Worm (Caenorhabditis elegans) whole organism, L3 larva: ENCODE data around the gene srw-55.

Experiments used
- R02D3.7 ChIP-seq: fragments of 150-350 bp; optimal IDR thresholded peaks from 2 replicates; lab custom pipeline; 2014; ENCODE audit warnings: missing biosample characterization, missing genetic modification characterization
- aly-2 ChIP-seq: fragments of 150-350 bp; optimal IDR thresholded peaks from 2 replicates; lab custom pipeline; 2014; ENCODE audit warnings: missing biosample characterization, missing genetic modification characterization
- ama-1 ChIP-seq: fragments of 150-350 bp; optimal IDR thresholded peaks from 2 replicates; lab custom pipeline; 2018
- ceh-16 ChIP-seq: sonication (generic microtip); optimal IDR thresholded peaks from 2 replicates; lab custom pipeline; 2017; ENCODE audit warnings: missing biosample characterization, missing genetic modification characterization
- ceh-28 ChIP-seq: fragments of 150-350 bp; optimal IDR thresholded peaks from 2 replicates; lab custom pipeline; 2014; ENCODE audit warnings: missing biosample characterization, missing genetic modification reagents, missing genetic modification characterization
- ceh-82 ChIP-seq: fragments of 150-350 bp; optimal IDR thresholded peaks from 2 replicates; lab custom pipeline; 2014; ENCODE audit warnings: missing biosample characterization, missing genetic modification characterization
- ceh-9 ChIP-seq: sonication (generic microtip); optimal IDR thresholded peaks from 2 replicates; lab custom pipeline; 2018; ENCODE audit warnings: missing biosample characterization, missing genetic modification characterization
- daf-12 ChIP-seq: fragments of 150-350 bp; optimal IDR thresholded peaks from 2 replicates; lab custom pipeline; 2014; ENCODE audit warnings: missing biosample characterization, missing genetic modification reagents, missing genetic modification characterization
- egl-27 ChIP-seq: sonication (generic microtip); optimal IDR thresholded peaks from 4 replicates; lab custom pipeline; 2017; ENCODE audit warnings: missing biosample characterization, missing genetic modification reagents, missing genetic modification characterization
- egl-5 ChIP-seq: fragments of 150-350 bp; optimal IDR thresholded peaks from 2 replicates; lab custom pipeline; 2017; ENCODE audit warnings: missing biosample characterization, missing genetic modification reagents, missing genetic modification characterization, inconsistent platforms
- elt-3 ChIP-seq, 3 experiments: fragments of 150-350 bp in 1 of 3; sonication (generic microtip) in 2 of 3; optimal IDR thresholded peaks; 2 replicates in 2 of 3; 4 replicates in 1 of 3; lab custom pipeline; 2014 to 2017; ENCODE audit warnings: missing biosample characterization in 3 of 3, missing genetic modification characterization in 3 of 3
- eor-1 ChIP-seq, 2 experiments: fragments of 150-350 bp; optimal IDR thresholded peaks; 2 replicates each; lab custom pipeline; 2014 to 2018; ENCODE audit warnings: missing biosample characterization in 2 of 2, missing genetic modification characterization in 2 of 2
- fkh-10 ChIP-seq: sonication (generic microtip); optimal IDR thresholded peaks from 2 replicates; lab custom pipeline; 2017; ENCODE audit warnings: missing biosample characterization, missing genetic modification reagents, missing genetic modification characterization
- hmg-11 ChIP-seq: sonication (generic microtip); optimal IDR thresholded peaks from 2 replicates; lab custom pipeline; 2016; ENCODE audit warnings: missing genetic modification characterization, missing compliant biosample characterization
- jun-1 ChIP-seq: fragments of 150-350 bp; optimal IDR thresholded peaks from 2 replicates; lab custom pipeline; 2014; ENCODE audit warnings: missing biosample characterization, missing genetic modification reagents, missing genetic modification characterization
- lin-15B ChIP-seq: fragments of 150-350 bp; optimal IDR thresholded peaks from 2 replicates; lab custom pipeline; 2014; ENCODE audit warnings: missing biosample characterization, missing genetic modification characterization
- lin-39 ChIP-seq: fragments of 150-350 bp; optimal IDR thresholded peaks from 2 replicates; lab custom pipeline; 2018; ENCODE audit warnings: missing biosample characterization, missing genetic modification reagents, missing genetic modification characterization
- lsy-12 ChIP-seq: sonication (generic microtip); optimal IDR thresholded peaks from 2 replicates; lab custom pipeline; 2016; ENCODE audit warnings: mild to moderate bottlenecking, missing genetic modification characterization, missing compliant biosample characterization
- mdl-1 ChIP-seq: fragments of 150-350 bp; optimal IDR thresholded peaks from 2 replicates; lab custom pipeline; 2014; ENCODE audit warnings: missing biosample characterization, missing genetic modification characterization
- nfya-1 ChIP-seq: sonication (generic microtip); optimal IDR thresholded peaks from 2 replicates; lab custom pipeline; 2017; ENCODE audit warnings: missing genetic modification characterization, mild to moderate bottlenecking, missing compliant biosample characterization, antibody characterized with exemption, moderate library complexity; ENCODE audit not compliant: insufficient read depth
- nhr-11 ChIP-seq: fragments of 150-350 bp; optimal IDR thresholded peaks from 2 replicates; lab custom pipeline; 2014; ENCODE audit warnings: missing biosample characterization, missing genetic modification characterization
- nhr-12 ChIP-seq: fragments of 150-350 bp; optimal IDR thresholded peaks from 2 replicates; lab custom pipeline; 2014; ENCODE audit warnings: missing biosample characterization, missing genetic modification characterization
- nhr-23 ChIP-seq: fragments of 150-350 bp; optimal IDR thresholded peaks from 2 replicates; lab custom pipeline; 2014; ENCODE audit warnings: missing biosample characterization, missing genetic modification reagents, missing genetic modification characterization
- nhr-237 ChIP-seq: fragments of 150-350 bp; optimal IDR thresholded peaks from 2 replicates; lab custom pipeline; 2014; ENCODE audit warnings: missing biosample characterization, missing genetic modification characterization
- nhr-25 ChIP-seq: sonication (generic microtip); optimal IDR thresholded peaks from 2 replicates; lab custom pipeline; 2017; ENCODE audit warnings: missing biosample characterization, missing genetic modification characterization
- nhr-43 ChIP-seq: sonication (generic microtip); optimal IDR thresholded peaks from 2 replicates; lab custom pipeline; 2016; ENCODE audit warnings: mild to moderate bottlenecking, missing genetic modification characterization, missing compliant biosample characterization; ENCODE audit not compliant: poor library complexity, severe bottlenecking
- nhr-67 ChIP-seq: fragments of 150-350 bp; optimal IDR thresholded peaks from 2 replicates; lab custom pipeline; 2014; ENCODE audit warnings: missing biosample characterization, missing genetic modification characterization
- nhr-77 ChIP-seq: fragments of 150-350 bp; optimal IDR thresholded peaks from 2 replicates; lab custom pipeline; 2014; ENCODE audit warnings: missing biosample characterization, missing genetic modification characterization
- pha-4 ChIP-seq: fragments of 150-350 bp; optimal IDR thresholded peaks from 2 replicates; lab custom pipeline; 2014; ENCODE audit warnings: missing biosample characterization, missing genetic modification reagents, missing genetic modification characterization
- pqm-1 ChIP-seq: fragments of 150-350 bp; optimal IDR thresholded peaks from 2 replicates; lab custom pipeline; 2017; ENCODE audit warnings: missing biosample characterization, missing genetic modification characterization, inconsistent platforms
- sea-2 ChIP-seq: fragments of 150-350 bp; sonication (generic microtip); optimal IDR thresholded peaks from 4 replicates; lab custom pipeline; 2014; ENCODE audit warnings: missing biosample characterization, missing genetic modification reagents, missing genetic modification characterization
- skn-1 ChIP-seq: fragments of 150-350 bp; optimal IDR thresholded peaks from 2 replicates; lab custom pipeline; 2014; ENCODE audit warnings: missing biosample characterization, missing genetic modification characterization
- snpc-4 ChIP-seq: fragments of 150-350 bp; optimal IDR thresholded peaks from 2 replicates; lab custom pipeline; 2014; ENCODE audit warnings: missing biosample characterization, missing genetic modification characterization
- unc-39 ChIP-seq: sonication (generic microtip); optimal IDR thresholded peaks from 4 replicates; lab custom pipeline; 2017; ENCODE audit warnings: missing biosample characterization, missing genetic modification characterization
- unc-62 ChIP-seq: fragments of 150-350 bp; sonication (generic microtip); optimal IDR thresholded peaks from 4 replicates; lab custom pipeline; 2014; ENCODE audit warnings: missing biosample characterization, missing genetic modification reagents, missing genetic modification characterization
- zag-1 ChIP-seq: fragments of 150-350 bp; optimal IDR thresholded peaks from 2 replicates; lab custom pipeline; 2014; ENCODE audit warnings: missing biosample characterization, missing genetic modification characterization
- ztf-11 ChIP-seq: fragments of 150-350 bp; optimal IDR thresholded peaks from 2 replicates; lab custom pipeline; 2014; ENCODE audit warnings: missing biosample characterization, missing genetic modification characterization

Gene srw-55

ce11 chrV:15959456-15959855 is 19.3 kb upstream of the srw-55 start:
- TF ChIP-seq hmg-11 (tag; lab: Kevin White, UChicago) (no peak), pqm-1 (tag; lab: Kevin White, UChicago) (no peak), lin-15B (tag; lab: Kevin White, UChicago) (no peak)

ce11 chrV:15957098-15957497 is 16.9 kb upstream of the srw-55 start, which contains the start of gene F36G9.3:
F36G9.3 (plus strand) TSS chrV:15957398.
- no peak for TF ChIP-seq ama-1 (lab: Kevin White, UChicago)
- TF ChIP-seq nhr-12 (tag; lab: Kevin White, UChicago), result no peak
- no peak for TF ChIP-seq ztf-11 (tag; lab: Kevin White, UChicago)
- TF ChIP-seq nhr-25 (tag; lab: Kevin White, UChicago), result no peak
- no peak for TF ChIP-seq ceh-82 (tag; lab: Kevin White, UChicago)
- no peak for TF ChIP-seq lsy-12 (tag; lab: Kevin White, UChicago)
- TF ChIP-seq sea-2 (GFP tag; lab: Kevin White, UChicago), result no peak
- TF ChIP-seq skn-1 (tag; lab: Kevin White, UChicago), result no peak
- TF ChIP-seq R02D3.7 (tag; lab: Kevin White, UChicago), result no peak
- no peak for TF ChIP-seq zag-1 (tag; lab: Kevin White, UChicago)

- TF ChIP-seq ceh-82 (tag; lab: Kevin White, UChicago) (no peak), nhr-77 (tag; lab: Kevin White, UChicago) (no peak), nhr-11 (tag; lab: Kevin White, UChicago) (no peak), skn-1 (tag; lab: Kevin White, UChicago) (no peak), ceh-9 (tag; lab: Kevin White, UChicago) (no peak), lin-39 (tag; lab: Kevin White, UChicago) (no peak)
Measured at ce11 chrV:15955497-15955896, 15.3 kb upstream of the srw-55 start, which contains the start of gene srh-186. srh-186 (plus strand) TSS chrV:15955797.

ce11 chrV:15954932-15955331 is 14.8 kb upstream of the srw-55 start, which contains the start of gene srw-57:
srw-57 (minus strand) TSS chrV:15955032.
- TF ChIP-seq egl-5 (tag; lab: Kevin White, UChicago) (no peak), skn-1 (tag; lab: Kevin White, UChicago) (no peak), nhr-25 (tag; lab: Kevin White, UChicago) (no peak), nhr-23 (tag; lab: Kevin White, UChicago) (no peak), nhr-43 (no peak), eor-1 (tag; optimal IDR thresholded peaks at IDR 0.05; lab: Kevin White, UChicago) (no peak), ceh-9 (tag; lab: Kevin White, UChicago) (no peak), egl-27 (tag; lab: Kevin White, UChicago) (no peak), unc-39 (tag; lab: Kevin White, UChicago) (no peak), lsy-12 (tag; lab: Kevin White, UChicago) (no peak), jun-1 (no peak), nhr-12 (tag; lab: Kevin White, UChicago) (no peak), fkh-10 (GFP tag; lab: Kevin White, UChicago) (no peak)

ce11 chrV:15952762-15953161 is 12.6 kb upstream of the srw-55 start, which contains the start of gene srw-56:
srw-56 (minus strand) TSS chrV:15952862.
- TF ChIP-seq nhr-67 (tag; lab: Kevin White, UChicago) (no peak), nhr-25 (tag; lab: Kevin White, UChicago) (no peak), nhr-23 (tag; lab: Kevin White, UChicago) (no peak), nfya-1 (tag; lab: Kevin White, UChicago) (no peak)
- TF ChIP-seq, all 47 proteins: peak for 0

ce11 chrV:15950903-15951302 is 10.7 kb upstream of the srw-55 start, which contains the start of gene srw-59:
srw-59 (minus strand) TSS chrV:15951003.
- no peak for TF ChIP-seq snpc-4 (tag; lab: Kevin White, UChicago)
- TF ChIP-seq, all 47 proteins: peak for 0

- TF ChIP-seq ceh-16 (no peak), elt-3 (tag; optimal IDR thresholded peaks at IDR 0.05; lab: Kevin White, UChicago) (no peak), eor-1 (tag; optimal IDR thresholded peaks at IDR 0.05; lab: Kevin White, UChicago) (no peak), aly-2 (tag; lab: Kevin White, UChicago) (no peak), pha-4 (tag; lab: Kevin White, UChicago) (no peak), nhr-25 (tag; lab: Kevin White, UChicago) (no peak), daf-12 (tag; lab: Kevin White, UChicago) (no peak), snpc-4 (tag; lab: Kevin White, UChicago) (no peak), nhr-12 (tag; lab: Kevin White, UChicago) (no peak), nhr-67 (tag; lab: Kevin White, UChicago) (no peak), nhr-237 (tag; lab: Kevin White, UChicago) (no peak), mdl-1 (no peak), ama-1 (lab: Kevin White, UChicago) (no peak), ceh-82 (tag; lab: Kevin White, UChicago) (no peak), unc-62 (no peak), ceh-28 (no peak)
Measured at ce11 chrV:15943125-15943524, 3.0 kb upstream of the srw-55 start, which contains the start of gene srw-53. srw-53 (plus strand) TSS chrV:15943425.
